Worm (Caenorhabditis elegans) whole organism, late embryonic: ENCODE data around the gene F22F1.2.
A peak's percentile ranks its signal among the peaks of the same experiment; 100 is the strongest.

Experiments
- C08G9.2 ChIP-seq: sonication (generic microtip); optimal IDR thresholded peaks from 2 replicates; lab custom pipeline; 2016; ENCODE audit warnings: mild to moderate bottlenecking, missing genetic modification characterization, moderate library complexity, missing compliant biosample characterization
- C38D4.7 ChIP-seq: fragments of 200-800 bp; sonication (Bioruptor generic); optimal IDR thresholded peaks from 2 replicates; lab custom pipeline; 2018; ENCODE audit warnings: mild to moderate bottlenecking, missing genetic modification characterization, moderate library complexity, missing compliant biosample characterization
- F13H6.1 ChIP-seq: sonication (generic microtip); optimal IDR thresholded peaks from 2 replicates; lab custom pipeline; 2016; ENCODE audit warnings: missing genetic modification characterization, missing compliant biosample characterization
- K02D7.2 ChIP-seq: sonication (generic microtip); optimal IDR thresholded peaks from 2 replicates; lab custom pipeline; 2017; ENCODE audit warnings: mild to moderate bottlenecking, missing genetic modification characterization, missing compliant biosample characterization
- K09A11.1 ChIP-seq: sonication (generic microtip); optimal IDR thresholded peaks from 2 replicates; lab custom pipeline; 2017; ENCODE audit warnings: antibody characterized with exemption, mild to moderate bottlenecking, missing genetic modification characterization, missing compliant biosample characterization; ENCODE audit not compliant: insufficient read depth
- ama-1 ChIP-seq: fragments of 150-350 bp; optimal IDR thresholded peaks from 2 replicates; lab custom pipeline; 2014
- ceh-14 ChIP-seq: sonication (generic microtip); optimal IDR thresholded peaks from 2 replicates; lab custom pipeline; 2016; ENCODE audit warnings: missing genotype, missing genetic modification characterization, missing compliant biosample characterization
- ceh-18 ChIP-seq: sonication (generic microtip); optimal IDR thresholded peaks from 2 replicates; lab custom pipeline; 2016; ENCODE audit warnings: missing genetic modification characterization, missing compliant biosample characterization
- ceh-2 ChIP-seq: sonication (generic microtip); optimal IDR thresholded peaks from 2 replicates; lab custom pipeline; 2016; ENCODE audit warnings: missing genotype, missing genetic modification characterization, missing compliant biosample characterization
- ceh-22 ChIP-seq: sonication (generic microtip); optimal IDR thresholded peaks from 2 replicates; lab custom pipeline; 2017; ENCODE audit warnings: missing biosample characterization, missing genetic modification characterization
- ceh-24 ChIP-seq: sonication (generic microtip); optimal IDR thresholded peaks from 2 replicates; lab custom pipeline; 2016; ENCODE audit warnings: mild to moderate bottlenecking, missing genetic modification characterization, missing compliant biosample characterization
- ceh-30 ChIP-seq: fragments of 150-350 bp; optimal IDR thresholded peaks from 2 replicates; lab custom pipeline; 2014; ENCODE audit warnings: missing biosample characterization, missing genetic modification characterization
- ceh-31 ChIP-seq: sonication (generic microtip); optimal IDR thresholded peaks from 2 replicates; lab custom pipeline; 2016; ENCODE audit warnings: missing genetic modification characterization, missing compliant biosample characterization
- ceh-6 ChIP-seq: fragments of 200-800 bp; sonication (Bioruptor generic); optimal IDR thresholded peaks from 2 replicates; lab custom pipeline; 2018; ENCODE audit warnings: mild to moderate bottlenecking, missing genetic modification characterization, missing compliant biosample characterization
- ceh-9 ChIP-seq: sonication (generic microtip); optimal IDR thresholded peaks from 2 replicates; lab custom pipeline; 2016; ENCODE audit warnings: mild to moderate bottlenecking, missing genetic modification characterization, inconsistent platforms, missing compliant biosample characterization
- dmd-4 ChIP-seq: sonication (generic microtip); optimal IDR thresholded peaks from 2 replicates; lab custom pipeline; 2016; ENCODE audit warnings: borderline replicate concordance, missing genetic modification characterization, missing compliant biosample characterization
- elt-4 ChIP-seq: sonication (generic microtip); optimal IDR thresholded peaks from 2 replicates; lab custom pipeline; 2016; ENCODE audit warnings: missing genetic modification characterization, missing compliant biosample characterization
- fkh-6 ChIP-seq: sonication (generic microtip); optimal IDR thresholded peaks from 2 replicates; lab custom pipeline; 2016; ENCODE audit warnings: missing genetic modification characterization, missing compliant biosample characterization
- gmeb-2 ChIP-seq: sonication (generic microtip); optimal IDR thresholded peaks from 2 replicates; lab custom pipeline; 2016; ENCODE audit warnings: missing genetic modification characterization, inconsistent platforms, missing compliant biosample characterization
- hlh-13 ChIP-seq: fragments of 200-800 bp; sonication (Bioruptor generic); optimal IDR thresholded peaks from 2 replicates; lab custom pipeline; 2018; ENCODE audit warnings: mild to moderate bottlenecking, missing genetic modification characterization, missing compliant biosample characterization
- hlh-30 ChIP-seq: sonication (generic microtip); optimal IDR thresholded peaks from 2 replicates; lab custom pipeline; 2017; ENCODE audit warnings: antibody characterized with exemption, missing genetic modification characterization, missing compliant biosample characterization; ENCODE audit not compliant: insufficient read depth
- hlh-6 ChIP-seq: sonication (generic microtip); optimal IDR thresholded peaks from 2 replicates; lab custom pipeline; 2016; ENCODE audit warnings: missing genotype, missing genetic modification characterization, missing compliant biosample characterization
- lin-11 ChIP-seq: fragments of 200-800 bp; sonication (Bioruptor generic); optimal IDR thresholded peaks from 2 replicates; lab custom pipeline; 2018; ENCODE audit warnings: mild to moderate bottlenecking, missing genetic modification characterization, missing compliant biosample characterization
- mec-3 ChIP-seq: sonication (generic microtip); optimal IDR thresholded peaks from 2 replicates; lab custom pipeline; 2016; ENCODE audit warnings: borderline replicate concordance, missing genetic modification characterization, missing compliant biosample characterization
- nfya-1 ChIP-seq: sonication (generic microtip); optimal IDR thresholded peaks from 2 replicates; lab custom pipeline; 2017; ENCODE audit warnings: missing genetic modification characterization, mild to moderate bottlenecking, missing compliant biosample characterization, antibody characterized with exemption, moderate library complexity
- nhr-232 ChIP-seq: sonication (generic microtip); optimal IDR thresholded peaks from 2 replicates; lab custom pipeline; 2016; ENCODE audit warnings: missing genetic modification characterization, missing compliant biosample characterization
- npax-4 ChIP-seq: sonication (generic microtip); optimal IDR thresholded peaks from 2 replicates; lab custom pipeline; 2016; ENCODE audit warnings: missing genetic modification characterization, missing compliant biosample characterization
- odd-2 ChIP-seq: sonication (generic microtip); optimal IDR thresholded peaks from 2 replicates; lab custom pipeline; 2017; ENCODE audit warnings: antibody characterized with exemption, mild to moderate bottlenecking, missing genetic modification characterization, missing compliant biosample characterization
- pha-2 ChIP-seq: sonication (generic microtip); optimal IDR thresholded peaks from 2 replicates; lab custom pipeline; 2017; ENCODE audit warnings: mild to moderate bottlenecking, missing genetic modification characterization, missing compliant biosample characterization
- pha-4 ChIP-seq: fragments of 150-350 bp; optimal IDR thresholded peaks from 2 replicates; lab custom pipeline; 2018; ENCODE audit warnings: missing biosample characterization, missing genetic modification reagents, missing genetic modification characterization
- pqm-1 ChIP-seq: sonication (generic microtip); optimal IDR thresholded peaks from 2 replicates; lab custom pipeline; 2016; ENCODE audit warnings: missing genetic modification characterization, missing compliant biosample characterization
- rnt-1 ChIP-seq: sonication (generic microtip); optimal IDR thresholded peaks from 2 replicates; lab custom pipeline; 2016; ENCODE audit warnings: missing genetic modification characterization, missing compliant biosample characterization
- sox-2 ChIP-seq: fragments of 200-800 bp; sonication (Bioruptor generic); IDR thresholded peaks from 2 replicates; pipeline ENCODE4 v1.3.6; 2022; ENCODE audit warnings: missing genetic modification reagents, missing genetic modification characterization, missing compliant biosample characterization
- sox-4 ChIP-seq: sonication (generic microtip); optimal IDR thresholded peaks from 2 replicates; lab custom pipeline; 2017; ENCODE audit warnings: mild to moderate bottlenecking, missing genetic modification characterization, inconsistent platforms, missing compliant biosample characterization
- syd-9 ChIP-seq: sonication (generic microtip); optimal IDR thresholded peaks from 2 replicates; lab custom pipeline; 2016; ENCODE audit warnings: mild to moderate bottlenecking, missing genetic modification characterization, moderate library complexity, missing compliant biosample characterization
- tbx-2 ChIP-seq: sonication (generic microtip); optimal IDR thresholded peaks from 2 replicates; lab custom pipeline; 2016; ENCODE audit warnings: missing genetic modification characterization, missing compliant biosample characterization
- tbx-7 ChIP-seq: sonication (generic microtip); optimal IDR thresholded peaks from 2 replicates; lab custom pipeline; 2016; ENCODE audit warnings: missing genotype, missing genetic modification characterization, missing compliant biosample characterization
- unc-3 ChIP-seq, 2 experiments: fragments of 200-800 bp in 1 of 2; sonication (Bioruptor generic) in 1 of 2; sonication (generic microtip) in 1 of 2; conservative IDR thresholded peaks in 1 of 2; optimal IDR thresholded peaks in 1 of 2; 2 replicates each; pipeline versions ENCODE4 v1.3.6 to Lab custom; 2016 to 2022; ENCODE audit warnings: missing compliant biosample characterization in 2 of 2, missing genetic modification characterization in 2 of 2, missing genetic modification reagents in 1 of 2
- zip-5 ChIP-seq: sonication (generic microtip); optimal IDR thresholded peaks from 2 replicates; lab custom pipeline; 2016; ENCODE audit warnings: missing genetic modification characterization, missing compliant biosample characterization
- ztf-16 ChIP-seq: sonication (generic microtip); optimal IDR thresholded peaks from 2 replicates; lab custom pipeline; 2017; ENCODE audit warnings: missing genetic modification characterization, missing compliant biosample characterization

F22F1.2 gene

ce11 chrX:8163555-8163954 lies 13.0 kb upstream of the F22F1.2 start (continued):
- TF ChIP-seq dmd-4 (tag; lab: Kevin White, UChicago) (no peak), gmeb-2 (tag; lab: Kevin White, UChicago) (no peak), pha-2 (tag; lab: Kevin White, UChicago) (no peak), pqm-1 (tag; lab: Kevin White, UChicago) (no peak), C08G9.2 (tag; lab: Kevin White, UChicago) (peak; percentile 33), tbx-7 (tag; lab: Kevin White, UChicago) (no peak), npax-4 (tag; lab: Kevin White, UChicago) (no peak), ceh-2 (tag; lab: Kevin White, UChicago) (no peak), nfya-1 (tag; lab: Kevin White, UChicago) (no peak), ceh-14 (tag; lab: Kevin White, UChicago) (peak; percentile 28), ztf-16 (tag; lab: Kevin White, UChicago) (no peak), hlh-6 (tag; lab: Kevin White, UChicago) (no peak), unc-3 (GFP tag; conservative IDR thresholded peaks at IDR 0.05; lab: Robert Waterston, UW) (no peak), unc-3 (tag; optimal IDR thresholded peaks at IDR 0.05; lab: Kevin White, UChicago) (no peak), K09A11.1 (tag; lab: Kevin White, UChicago) (no peak), hlh-30 (no peak), sox-2 (GFP tag; lab: Robert Waterston, UW) (no peak), ceh-9 (tag; lab: Kevin White, UChicago) (no peak), ceh-22 (tag; lab: Kevin White, UChicago) (no peak), F13H6.1 (tag; lab: Kevin White, UChicago) (no peak), fkh-6 (tag; lab: Kevin White, UChicago) (no peak), mec-3 (tag; lab: Kevin White, UChicago) (no peak), ceh-30 (no peak)

- TF ChIP-seq elt-4, result no peak
- TF ChIP-seq nhr-232, result no peak
- TF ChIP-seq ceh-24 (tag; lab: Kevin White, UChicago), result no peak
- TF ChIP-seq K02D7.2 (tag; lab: Kevin White, UChicago), result no peak
- TF ChIP-seq syd-9 (tag; lab: Kevin White, UChicago), result no peak
- no peak for TF ChIP-seq C38D4.7 (GFP tag; lab: Kevin White, UChicago)
- no peak for TF ChIP-seq ceh-6
- no peak for TF ChIP-seq zip-5 (tag; lab: Kevin White, UChicago)
- TF ChIP-seq mec-3 (tag; lab: Kevin White, UChicago), result no peak
- no peak for TF ChIP-seq odd-2 (tag; lab: Kevin White, UChicago)
- TF ChIP-seq ama-1 (lab: Kevin White, UChicago), result no peak
- no peak for TF ChIP-seq nfya-1 (tag; lab: Kevin White, UChicago)
- no peak for TF ChIP-seq pha-4 (tag; lab: Kevin White, UChicago)
- TF ChIP-seq sox-2 (GFP tag; lab: Robert Waterston, UW), result no peak
- TF ChIP-seq rnt-1 (tag; lab: Kevin White, UChicago), result no peak
- TF ChIP-seq tbx-7 (tag; lab: Kevin White, UChicago), result no peak
- TF ChIP-seq dmd-4 (tag; lab: Kevin White, UChicago), result no peak
Observed at ce11 chrX:8162793-8163192, 12.3 kb upstream of the F22F1.2 start, which contains the start of gene F22F1.3. TSS of gene F22F1.3 (minus strand) at chrX:8163073.

ce11 chrX:8160016-8160415 lies 9.5 kb upstream of the F22F1.2 start:
- TF ChIP-seq ceh-18 (tag; lab: Kevin White, UChicago), result no peak
- no peak for TF ChIP-seq mec-3 (tag; lab: Kevin White, UChicago)
- TF ChIP-seq ceh-14 (tag; lab: Kevin White, UChicago), result no peak
- no peak for TF ChIP-seq lin-11 (tag; lab: Kevin White, UChicago)
- no peak for TF ChIP-seq tbx-2
- peak; percentile 32 for TF ChIP-seq ceh-31 (tag; lab: Kevin White, UChicago)
- TF ChIP-seq sox-4 (tag; lab: Kevin White, UChicago), result no peak
- peak; percentile 57 for TF ChIP-seq ama-1 (lab: Kevin White, UChicago)
- TF ChIP-seq hlh-13, result no peak
- peak; percentile 73 for TF ChIP-seq hlh-30
- no peak for TF ChIP-seq syd-9 (tag; lab: Kevin White, UChicago)
- no peak for TF ChIP-seq K09A11.1 (tag; lab: Kevin White, UChicago)
